Fruit fly (Drosophila melanogaster): ENCODE measurements around the gene CG14262.
A peak's percentile ranks its signal among the peaks of the same experiment; 100 is the strongest.

The CG14262 gene

DNA sequence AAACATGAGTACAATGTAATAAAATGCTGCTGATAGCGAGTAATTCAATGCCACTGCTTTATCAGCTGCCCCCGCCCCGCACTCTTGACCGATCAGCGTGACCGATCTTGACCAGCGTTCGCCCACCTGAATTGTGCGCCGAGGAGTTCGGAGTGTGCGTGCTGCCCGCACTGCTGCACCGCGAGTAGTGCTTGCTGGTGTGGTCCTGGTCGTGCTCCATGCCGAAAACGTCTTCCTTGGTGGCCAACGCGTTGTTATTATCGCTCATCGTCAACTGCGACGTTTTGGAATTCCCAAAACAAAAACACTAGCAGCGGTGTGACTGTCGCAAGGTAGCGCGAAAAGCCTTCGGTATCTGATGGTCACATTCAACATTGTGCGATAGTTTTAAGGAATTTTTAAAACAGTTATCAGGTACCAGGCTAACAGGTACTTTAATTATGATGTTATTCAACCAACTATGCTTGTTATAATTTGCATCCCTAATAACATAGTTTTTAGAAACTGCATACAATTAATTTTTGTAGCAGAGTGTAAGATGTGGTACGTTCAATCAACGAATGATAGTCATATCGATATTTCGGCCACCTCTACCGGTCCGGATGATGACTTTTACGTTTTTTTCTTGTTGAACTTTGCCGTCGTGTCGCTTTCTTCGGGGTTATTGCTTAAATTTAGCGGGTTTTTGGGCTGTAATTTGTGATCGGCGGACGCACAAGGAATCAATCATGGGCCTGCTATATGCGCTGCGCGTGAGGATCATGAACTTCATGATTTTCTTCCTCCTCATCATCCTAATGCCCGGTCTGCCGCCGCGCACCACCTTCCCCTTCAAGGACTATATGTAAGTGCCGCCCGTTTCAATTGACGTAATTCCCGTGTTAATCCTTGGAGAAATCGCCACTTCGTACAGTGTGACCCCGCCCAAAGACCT is 23.2 kb upstream of the CG14262 start, which contains the start of the genes bigmax and Hmu (continued):
- TF ChIP-seq CG17568 (GFP tag; optimal IDR thresholded peaks at IDR 0.05) (no peak), Camta (GFP tag; optimal IDR thresholded peaks at IDR 0.05) (peak; percentile 80), exex (tag; optimal IDR thresholded peaks at IDR 0.05) (peak; percentile 65), danr (GFP tag; IDR thresholded peaks at IDR 0.05) (peak; percentile 48; the same call in 1 of the 2 replicates), H2.0 (GFP tag; IDR thresholded peaks at IDR 0.05) (peak; percentile 86), pnt (GFP tag; optimal IDR thresholded peaks at IDR 0.05) (peak; percentile 86), Hmx (GFP tag; optimal IDR thresholded peaks at IDR 0.05) (no peak), CG1603 (tag; optimal IDR thresholded peaks at IDR 0.05) (peak; percentile 91), caup (GFP tag; optimal IDR thresholded peaks at IDR 0.05; ENCODE audit: severe bottlenecking) (peak; percentile 81), yki (optimal IDR thresholded peaks at IDR 0.05) (no peak), sim (GFP tag; IDR thresholded peaks at IDR 0.05) (no peak), Pdp1 (GFP tag; optimal IDR thresholded peaks at IDR 0.05) (peak; percentile 82 to 85), ssp (GFP tag; IDR thresholded peaks at IDR 0.05) (peak; percentile 81), CG12299 (tag; optimal IDR thresholded peaks at IDR 0.05) (peak; percentile 27), twi (tag; optimal IDR thresholded peaks at IDR 0.05) (peak; percentile 69), HHEX (GFP tag; optimal IDR thresholded peaks at IDR 0.05) (peak; percentile 74), Max (GFP tag; optimal IDR thresholded peaks at IDR 0.05) (peak; percentile 82), Myb (GFP tag; optimal IDR thresholded peaks at IDR 0.05) (peak; percentile 81), pfk (GFP tag; optimal IDR thresholded peaks at IDR 0.05) (peak; percentile 1), Lim3 (GFP tag; IDR thresholded peaks at IDR 0.05) (peak; percentile 21; the same call in 1 of the 2 replicates), D19A (tag; optimal IDR thresholded peaks at IDR 0.05) (peak; percentile 55), CG10209 (GFP tag; optimal IDR thresholded peaks at IDR 0.05) (peak; percentile 76), HLH4C (GFP tag; IDR thresholded peaks at IDR 0.05; ENCODE audit: partially characterized antibody) (peak; percentile 83), zf30C (GFP tag; optimal IDR thresholded peaks at IDR 0.05) (no peak), Dll (GFP tag; IDR thresholded peaks at IDR 0.05; ENCODE audit: partially characterized antibody) (peak; percentile 98), zen2 (GFP tag; IDR thresholded peaks at IDR 0.05; ENCODE audit: partially characterized antibody) (peak; percentile 81; the same call in 2 of the 3 replicates), NC2β (GFP tag; optimal IDR thresholded peaks at IDR 0.05) (peak; percentile 83), Oaz (GFP tag; IDR thresholded peaks at IDR 0.05) (peak; percentile 72), odd (GFP tag; optimal IDR thresholded peaks at IDR 0.05) (peak; percentile 36), CG14860 (GFP tag; IDR thresholded peaks at IDR 0.05; ENCODE audit: partially characterized antibody) (peak; percentile 81), Xrp1 (GFP tag; IDR thresholded peaks at IDR 0.05) (peak; percentile 87), prd (optimal IDR thresholded peaks at IDR 0.05) (no peak), prd (GFP tag; IDR thresholded peaks at IDR 0.05) (peak; percentile 84), Hr51 (GFP tag; optimal IDR thresholded peaks at IDR 0.05) (peak; percentile 85 to 86), HLH3B (GFP tag; IDR thresholded peaks at IDR 0.05) (peak; percentile 80), crol (GFP tag; IDR thresholded peaks at IDR 0.05) (peak; percentile 87), Dip3 (GFP tag; optimal IDR thresholded peaks at IDR 0.05) (peak; percentile 85), CG4404 (GFP tag; IDR thresholded peaks at IDR 0.05) (peak; percentile 63), oc (tag; optimal IDR thresholded peaks at IDR 0.05) (peak; percentile 73), CG10147 (GFP tag; optimal IDR thresholded peaks at IDR 0.05) (peak; percentile 69), croc (GFP tag; conservative IDR thresholded peaks at IDR 0.05) (peak; percentile 46), ci (GFP tag; IDR thresholded peaks at IDR 0.05) (peak; percentile 92), CG12744 (GFP tag; optimal IDR thresholded peaks at IDR 0.05) (peak; percentile 85), Sin3A (optimal IDR thresholded peaks at IDR 0.05) (peak; percentile 88), kah (GFP tag; optimal IDR thresholded peaks at IDR 0.05) (no peak), Poxn (GFP tag; IDR thresholded peaks at IDR 0.05) (no peak), da (GFP tag; optimal IDR thresholded peaks at IDR 0.05) (peak; percentile 56), CG10366 (GFP tag; IDR thresholded peaks at IDR 0.05) (peak; percentile 83), CG14050 (GFP tag; IDR thresholded peaks at IDR 0.05) (peak; percentile 76)
